Worm (Caenorhabditis elegans) whole organism, L2 larva: ENCODE results near the gene srz-96.

Experiments used
- F13H6.1 ChIP-seq: sonication (generic microtip); optimal IDR thresholded peaks from 2 replicates; lab custom pipeline; 2016; ENCODE audit warnings: missing genetic modification characterization, missing compliant biosample characterization
- ceh-82 ChIP-seq: fragments of 150-350 bp; optimal IDR thresholded peaks from 2 replicates; lab custom pipeline; 2014; ENCODE audit warnings: missing biosample characterization, missing genetic modification characterization
- elt-1 ChIP-seq: fragments of 150-350 bp; optimal IDR thresholded peaks from 2 replicates; lab custom pipeline; 2014; ENCODE audit warnings: missing biosample characterization, missing genetic modification characterization
- fos-1 ChIP-seq: fragments of 150-350 bp; optimal IDR thresholded peaks from 2 replicates; lab custom pipeline; 2014; ENCODE audit warnings: missing biosample characterization, missing genetic modification characterization
- lsy-2 ChIP-seq, 2 experiments: fragments of 150-350 bp in 1 of 2; sonication (generic microtip) in 1 of 2; optimal IDR thresholded peaks; 2 replicates each; lab custom pipeline; 2014 to 2017; ENCODE audit warnings: missing biosample characterization in 2 of 2, missing genetic modification characterization in 2 of 2
- nhr-6 ChIP-seq: fragments of 150-350 bp; optimal IDR thresholded peaks from 2 replicates; lab custom pipeline; 2014; ENCODE audit warnings: missing biosample characterization, missing genetic modification characterization
- snpc-4 ChIP-seq: fragments of 150-350 bp; optimal IDR thresholded peaks from 2 replicates; lab custom pipeline; 2014; ENCODE audit warnings: missing biosample characterization, missing genetic modification characterization
- unc-39 ChIP-seq: fragments of 150-350 bp; optimal IDR thresholded peaks from 2 replicates; lab custom pipeline; 2014; ENCODE audit warnings: missing biosample characterization, missing genetic modification characterization
- unc-62 ChIP-seq: fragments of 150-350 bp; optimal IDR thresholded peaks from 2 replicates; lab custom pipeline; 2014; ENCODE audit warnings: missing biosample characterization, missing genetic modification reagents, missing genetic modification characterization
- zag-1 ChIP-seq: fragments of 150-350 bp; optimal IDR thresholded peaks from 2 replicates; lab custom pipeline; 2014; ENCODE audit warnings: missing biosample characterization, missing genetic modification characterization

DNA sequence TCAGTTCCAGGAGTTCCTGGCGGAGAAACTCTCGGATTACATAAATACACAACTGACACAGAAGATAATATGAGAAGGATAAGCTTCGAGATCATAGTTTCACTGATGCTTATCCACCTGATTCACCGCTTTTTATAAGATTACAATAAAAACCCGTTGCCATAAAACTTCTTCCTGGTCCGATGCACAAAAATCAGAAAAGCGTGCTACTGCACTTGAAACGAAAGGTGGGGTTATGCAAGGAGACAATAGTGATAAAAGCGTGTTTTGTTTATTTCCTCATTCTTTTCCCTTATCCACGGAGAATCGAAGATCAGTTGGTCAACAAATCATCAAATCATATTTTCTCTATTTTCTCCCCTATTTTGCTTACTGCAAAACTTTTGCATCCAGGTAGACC, 43.5 kb downstream of the srz-96 start, which contains the start of gene Y68A4B.3:
- TF ChIP-seq F13H6.1 (tag; lab: Kevin White, UChicago) (no peak), snpc-4 (tag; lab: Kevin White, UChicago) (no peak), ceh-82 (tag; lab: Kevin White, UChicago) (no peak), nhr-6 (tag; lab: Kevin White, UChicago) (no peak), unc-62 (GFP tag; lab: Kevin White, UChicago) (no peak), elt-1 (tag; lab: Kevin White, UChicago) (no peak), zag-1 (tag; lab: Kevin White, UChicago) (no peak), fos-1 (tag; lab: Kevin White, UChicago) (no peak), lsy-2 (tag; optimal IDR thresholded peaks at IDR 0.05; lab: Kevin White, UChicago) (no peak), unc-39 (no peak)
